Worm (Caenorhabditis elegans): Measurements from ENCODE around the gene npr-41.
A peak's percentile ranks its signal among the peaks of the same experiment; 100 is the strongest.

The npr-41 gene

ce11 chrII:11473525-11474181, 36.8 kb upstream of the npr-41 start, which contains the start of the genes metl-1 and W02B12.11 (continued):
- TF ChIP-seq pag-3 (tag; optimal IDR thresholded peaks at IDR 0.05; ENCODE audit: borderline replicate concordance) = no peak
- TF ChIP-seq fax-1 (tag; optimal IDR thresholded peaks at IDR 0.05) = peak; percentile 13
- no peak for TF ChIP-seq tbx-7 (tag; optimal IDR thresholded peaks at IDR 0.05)
- peak; percentile 19 for TF ChIP-seq ceh-18 (tag; optimal IDR thresholded peaks at IDR 0.05)
- TF ChIP-seq pax-1 (tag; optimal IDR thresholded peaks at IDR 0.05) = no peak
- TF ChIP-seq ahr-1 (tag; optimal IDR thresholded peaks at IDR 0.05) = no peak
- TF ChIP-seq elt-4 (tag; optimal IDR thresholded peaks at IDR 0.05) = no peak
- no peak for TF ChIP-seq sox-4 (tag; optimal IDR thresholded peaks at IDR 0.05)
- peak; percentile 31 for TF ChIP-seq pha-2 (tag; optimal IDR thresholded peaks at IDR 0.05)
- peak; percentile 37 for TF ChIP-seq ceh-34 (tag; optimal IDR thresholded peaks at IDR 0.05)
- peak; percentile 14 for TF ChIP-seq ceh-48 (tag; optimal IDR thresholded peaks at IDR 0.05)
- no peak for TF ChIP-seq nhr-11 (tag; optimal IDR thresholded peaks at IDR 0.05)
- TF ChIP-seq ceh-19 (GFP tag; optimal IDR thresholded peaks at IDR 0.05) = no peak
- TF ChIP-seq ztf-16 (tag; optimal IDR thresholded peaks at IDR 0.05) = no peak
- no peak for TF ChIP-seq fkh-10 (GFP tag; optimal IDR thresholded peaks at IDR 0.05)
- no peak for TF ChIP-seq C38D4.7 (GFP tag; optimal IDR thresholded peaks at IDR 0.05)
- no peak for TF ChIP-seq eyg-1 (tag; optimal IDR thresholded peaks at IDR 0.05)
- no peak for TF ChIP-seq zip-5 (tag; optimal IDR thresholded peaks at IDR 0.05)
- TF ChIP-seq ceh-22 (tag; optimal IDR thresholded peaks at IDR 0.05) = no peak
- TF ChIP-seq ceh-45 (GFP tag; IDR thresholded peaks at IDR 0.05) = no peak
- no peak for TF ChIP-seq ama-1 (optimal IDR thresholded peaks at IDR 0.05)
- no peak for TF ChIP-seq rnt-1 (tag; optimal IDR thresholded peaks at IDR 0.05)
- TF ChIP-seq unc-3 (GFP tag; conservative IDR thresholded peaks at IDR 0.05) = 0 out of 2 replicates have a peak, but pooled peaks have one; percentile 24
- no peak for TF ChIP-seq unc-3 (tag; optimal IDR thresholded peaks at IDR 0.05)
- TF ChIP-seq npax-4 (tag; optimal IDR thresholded peaks at IDR 0.05) = no peak
- TF ChIP-seq hlh-6 (tag; optimal IDR thresholded peaks at IDR 0.05) = no peak
- no peak for TF ChIP-seq dmd-4 (tag; optimal IDR thresholded peaks at IDR 0.05; ENCODE audit: borderline replicate concordance)
- TF ChIP-seq ceh-24 (tag; optimal IDR thresholded peaks at IDR 0.05) = no peak

- no peak for TF ChIP-seq hlh-15 (tag; optimal IDR thresholded peaks at IDR 0.05)
- no peak for TF ChIP-seq pat-9 (tag; optimal IDR thresholded peaks at IDR 0.05)
- TF ChIP-seq pros-1 (tag; optimal IDR thresholded peaks at IDR 0.05) = no peak
- TF ChIP-seq F13H6.1 (tag; optimal IDR thresholded peaks at IDR 0.05) = no peak
- TF ChIP-seq C08G9.2 (tag; optimal IDR thresholded peaks at IDR 0.05) = no peak
- no peak for TF ChIP-seq tbx-2 (tag; optimal IDR thresholded peaks at IDR 0.05)
These were observed 34.1 kb upstream of the npr-41 start, which contains the start of gene W02B12.16 for ce11 chrII:11476410-11476809. Gene W02B12.16 (minus strand): TSS chrII:11476510.

- TF ChIP-seq unc-42 (tag; optimal IDR thresholded peaks at IDR 0.05) (no peak), gmeb-2 (tag; optimal IDR thresholded peaks at IDR 0.05) (no peak), pros-1 (tag; optimal IDR thresholded peaks at IDR 0.05) (no peak), che-1 (tag; optimal IDR thresholded peaks at IDR 0.05) (no peak), unc-3 (GFP tag; conservative IDR thresholded peaks at IDR 0.05) (no peak), unc-3 (tag; optimal IDR thresholded peaks at IDR 0.05) (no peak), fkh-6 (tag; optimal IDR thresholded peaks at IDR 0.05) (no peak)
These were observed 31.4 kb upstream of the npr-41 start, which contains the start of gene W02B12.12 for ce11 chrII:11479076-11479475. Gene W02B12.12 (minus strand): TSS chrII:11479176.

- TF ChIP-seq ama-1 (optimal IDR thresholded peaks at IDR 0.05) (no peak), ceh-2 (tag; optimal IDR thresholded peaks at IDR 0.05) (peak; percentile 86), ceh-9 (tag; optimal IDR thresholded peaks at IDR 0.05) (peak; percentile 95), pat-9 (tag; optimal IDR thresholded peaks at IDR 0.05) (peak; percentile 97), nhr-232 (tag; optimal IDR thresholded peaks at IDR 0.05) (peak; percentile 94), sox-2 (GFP tag; IDR thresholded peaks at IDR 0.05) (peak; percentile 87), pha-2 (tag; optimal IDR thresholded peaks at IDR 0.05) (peak; percentile 94), odd-2 (tag; optimal IDR thresholded peaks at IDR 0.05) (peak; percentile 80), ceh-14 (tag; optimal IDR thresholded peaks at IDR 0.05) (peak; percentile 94), K02D7.2 (tag; optimal IDR thresholded peaks at IDR 0.05) (peak; percentile 96), nfya-1 (tag; optimal IDR thresholded peaks at IDR 0.05) (peak; percentile 81), gmeb-2 (tag; optimal IDR thresholded peaks at IDR 0.05) (peak; percentile 97), pros-1 (tag; optimal IDR thresholded peaks at IDR 0.05) (no peak), T23F11.4 (GFP tag; optimal IDR thresholded peaks at IDR 0.05) (peak; percentile 94), unc-86 (tag; optimal IDR thresholded peaks at IDR 0.05) (peak; percentile 93), ceh-31 (tag; optimal IDR thresholded peaks at IDR 0.05) (peak; percentile 85), pag-3 (tag; optimal IDR thresholded peaks at IDR 0.05; ENCODE audit: borderline replicate concordance) (peak; percentile 80)
These were observed 25.9 kb upstream of the npr-41 start for ce11 chrII:11484600-11484999.
